Fruit fly (Drosophila melanogaster): ENCODE data around the gene CG14647.

CG14647 gene

DNA sequence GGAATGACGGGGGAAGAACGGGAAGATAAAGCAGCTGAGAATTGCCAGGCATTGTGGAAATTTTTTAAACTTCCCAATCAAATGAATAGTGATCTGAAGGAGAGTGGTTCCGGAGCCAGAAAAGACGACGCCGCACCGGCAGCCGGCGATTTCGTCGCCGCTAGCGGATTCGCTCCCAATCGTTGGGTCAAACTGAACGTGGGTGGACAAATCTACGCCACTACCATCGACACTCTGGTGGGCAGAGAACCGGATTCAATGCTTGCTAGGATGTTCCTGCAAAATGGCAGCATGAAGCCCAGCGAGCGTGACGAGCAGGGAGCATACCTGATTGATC lies at the start of gene CG14647:
CG14647 (plus strand) TSS at position 14 of the 337 bp plus-strand sequence.
- TF ChIP-seq fru (GFP tag; optimal IDR thresholded peaks at IDR 0.05): no peak
- TF ChIP-seq Rel (GFP tag; optimal IDR thresholded peaks at IDR 0.05): no peak
- peak; percentile 96 for TF ChIP-seq Rel (tag; optimal IDR thresholded peaks at IDR 0.05)

DNA sequence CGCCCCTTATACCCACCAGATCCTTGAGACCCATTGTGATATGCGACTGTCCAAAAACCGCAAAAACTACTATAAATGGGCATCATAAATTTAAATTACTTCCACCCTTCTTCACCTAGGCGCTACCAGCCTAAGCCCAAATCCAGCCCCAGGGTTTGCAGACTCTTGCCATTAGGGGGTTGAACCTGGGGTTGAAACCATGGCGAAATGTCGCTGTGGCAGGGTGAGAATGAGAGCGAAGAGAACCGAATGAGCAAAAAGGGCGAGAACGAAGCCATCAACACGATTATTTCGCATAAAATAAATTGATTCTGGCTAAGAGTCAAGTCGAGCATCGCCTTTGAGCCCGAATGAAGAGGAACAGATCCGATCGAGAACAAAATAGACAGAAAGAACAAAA lies 46.7 kb upstream of the CG14647 start:
- TF ChIP-seq jim (GFP tag; optimal IDR thresholded peaks at IDR 0.05): no peak
- TF ChIP-seq brk (GFP tag; optimal IDR thresholded peaks at IDR 0.05): no peak
- no peak for TF ChIP-seq tai (GFP tag; optimal IDR thresholded peaks at IDR 0.05)
- TF ChIP-seq sage (GFP tag; optimal IDR thresholded peaks at IDR 0.05): no peak
- no peak for TF ChIP-seq ey (GFP tag; optimal IDR thresholded peaks at IDR 0.05)
- no peak for TF ChIP-seq br (GFP tag; optimal IDR thresholded peaks at IDR 0.05)
- no peak for TF ChIP-seq sv (GFP tag; optimal IDR thresholded peaks at IDR 0.05)
- no peak for TF ChIP-seq h (GFP tag; optimal IDR thresholded peaks at IDR 0.05)
- no peak for TF ChIP-seq pan (optimal IDR thresholded peaks at IDR 0.05)
- TF ChIP-seq OdsH (GFP tag; optimal IDR thresholded peaks at IDR 0.05): no peak
- TF ChIP-seq Hnf4 (GFP tag; optimal IDR thresholded peaks at IDR 0.05): no peak
- TF ChIP-seq Abd-B (GFP tag; optimal IDR thresholded peaks at IDR 0.05): no peak

DNA sequence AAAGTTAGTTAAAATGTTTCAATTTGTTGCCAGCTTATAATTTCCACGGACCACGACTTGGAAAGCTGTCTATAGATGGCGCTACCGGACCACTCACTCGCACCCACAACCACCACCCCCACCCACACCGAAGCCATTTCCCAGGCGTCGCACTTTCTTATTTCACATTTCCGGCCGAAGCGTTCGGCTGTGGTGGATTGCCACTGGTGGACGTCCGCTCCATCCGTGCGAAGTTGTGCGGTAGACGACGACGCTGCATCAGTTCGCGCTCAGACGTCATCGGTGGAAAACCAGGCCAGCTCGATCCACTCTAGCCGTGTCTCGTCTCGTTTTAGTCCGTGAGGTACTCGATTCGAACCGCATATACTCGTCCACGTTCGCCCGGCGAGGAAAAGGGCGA lies 40.7 kb upstream of the CG14647 start, which contains the start of gene CG1090:
CG1090 (plus strand) TSS at position 259 of the 400 bp plus-strand sequence.
- TF ChIP-seq lola (GFP tag; optimal IDR thresholded peaks at IDR 0.05) (no peak), Dif (GFP tag; optimal IDR thresholded peaks at IDR 0.05; ENCODE audit: partially characterized antibody) (no peak), psq (GFP tag; optimal IDR thresholded peaks at IDR 0.05) (no peak)

DNA sequence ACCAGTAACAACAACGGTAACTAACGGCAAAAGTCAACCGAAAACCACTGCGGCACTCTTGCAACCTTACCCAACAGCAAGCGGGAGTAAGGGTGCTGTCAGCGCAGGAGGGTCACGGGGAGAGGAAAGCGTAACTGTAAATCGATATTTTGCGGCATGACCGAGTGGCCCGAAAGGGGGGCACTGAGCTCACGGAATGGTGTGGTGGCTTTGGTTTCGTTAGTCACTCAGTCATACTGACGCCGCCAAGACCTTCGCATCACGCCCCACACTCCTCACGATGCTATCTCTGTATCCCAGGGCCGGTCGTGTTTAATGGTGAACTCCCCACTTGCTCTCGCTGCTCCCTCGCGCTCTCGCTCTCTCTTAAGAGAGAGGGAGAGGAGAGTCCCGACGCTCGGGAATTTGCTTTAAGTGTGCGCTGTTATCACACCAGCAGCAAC lies 39.6 kb upstream of the CG14647 start:
- TF ChIP-seq Jra (GFP tag; optimal IDR thresholded peaks at IDR 0.05): peak; percentile 7
- peak; percentile 54 to 85 for TF ChIP-seq dl (GFP tag; optimal IDR thresholded peaks at IDR 0.05; ENCODE audit: insufficient read depth in 1 of 2, partially characterized antibody in 2 of 2)
- peak; percentile 92 for TF ChIP-seq Dif (GFP tag; optimal IDR thresholded peaks at IDR 0.05; ENCODE audit: partially characterized antibody)
- TF ChIP-seq Vsx2 (GFP tag; optimal IDR thresholded peaks at IDR 0.05; ENCODE audit: partially characterized antibody): peak; percentile 20
- peak; percentile 38 for TF ChIP-seq Hr83 (GFP tag; optimal IDR thresholded peaks at IDR 0.05; ENCODE audit: poor library complexity, severe bottlenecking)
- TF ChIP-seq N (GFP tag; optimal IDR thresholded peaks at IDR 0.05): no peak
- no peak for TF ChIP-seq Dfd (GFP tag; optimal IDR thresholded peaks at IDR 0.05)
- no peak for TF ChIP-seq Hnf4 (GFP tag; optimal IDR thresholded peaks at IDR 0.05)
- peak; percentile 16 for TF ChIP-seq h (GFP tag; optimal IDR thresholded peaks at IDR 0.05)
- TF ChIP-seq CG9705 (GFP tag; optimal IDR thresholded peaks at IDR 0.05): no peak
- no peak for TF ChIP-seq Sp1 (GFP tag; optimal IDR thresholded peaks at IDR 0.05)
- TF ChIP-seq Hr78 (GFP tag; optimal IDR thresholded peaks at IDR 0.05): no peak
- no peak for TF ChIP-seq ey (GFP tag; optimal IDR thresholded peaks at IDR 0.05)
- TF ChIP-seq Mio (GFP tag; optimal IDR thresholded peaks at IDR 0.05): no peak

DNA sequence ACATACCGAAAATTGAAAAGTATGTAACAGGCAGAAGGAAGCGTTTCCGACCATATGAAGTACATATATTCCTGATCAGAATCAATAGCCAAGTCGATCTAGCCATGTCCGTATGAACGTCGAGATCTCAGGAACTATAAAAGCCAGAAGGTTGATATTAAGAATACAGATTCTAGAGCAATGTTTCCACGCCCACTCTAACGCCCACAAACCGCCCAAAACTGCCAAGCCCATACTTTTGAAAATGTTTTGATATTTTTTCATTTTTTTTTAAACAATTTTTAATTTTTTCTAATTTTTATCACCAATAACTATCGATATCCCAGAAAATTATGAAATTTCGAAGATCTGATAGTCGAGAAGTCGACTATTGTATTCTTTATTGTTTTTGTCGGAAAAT lies 38.3 kb upstream of the CG14647 start:
- TF ChIP-seq GATAd (GFP tag; optimal IDR thresholded peaks at IDR 0.05) (no peak), Rel (GFP tag; optimal IDR thresholded peaks at IDR 0.05) (no peak), Rel (tag; optimal IDR thresholded peaks at IDR 0.05) (no peak), Dfd (GFP tag; optimal IDR thresholded peaks at IDR 0.05) (peak; percentile 90)

DNA sequence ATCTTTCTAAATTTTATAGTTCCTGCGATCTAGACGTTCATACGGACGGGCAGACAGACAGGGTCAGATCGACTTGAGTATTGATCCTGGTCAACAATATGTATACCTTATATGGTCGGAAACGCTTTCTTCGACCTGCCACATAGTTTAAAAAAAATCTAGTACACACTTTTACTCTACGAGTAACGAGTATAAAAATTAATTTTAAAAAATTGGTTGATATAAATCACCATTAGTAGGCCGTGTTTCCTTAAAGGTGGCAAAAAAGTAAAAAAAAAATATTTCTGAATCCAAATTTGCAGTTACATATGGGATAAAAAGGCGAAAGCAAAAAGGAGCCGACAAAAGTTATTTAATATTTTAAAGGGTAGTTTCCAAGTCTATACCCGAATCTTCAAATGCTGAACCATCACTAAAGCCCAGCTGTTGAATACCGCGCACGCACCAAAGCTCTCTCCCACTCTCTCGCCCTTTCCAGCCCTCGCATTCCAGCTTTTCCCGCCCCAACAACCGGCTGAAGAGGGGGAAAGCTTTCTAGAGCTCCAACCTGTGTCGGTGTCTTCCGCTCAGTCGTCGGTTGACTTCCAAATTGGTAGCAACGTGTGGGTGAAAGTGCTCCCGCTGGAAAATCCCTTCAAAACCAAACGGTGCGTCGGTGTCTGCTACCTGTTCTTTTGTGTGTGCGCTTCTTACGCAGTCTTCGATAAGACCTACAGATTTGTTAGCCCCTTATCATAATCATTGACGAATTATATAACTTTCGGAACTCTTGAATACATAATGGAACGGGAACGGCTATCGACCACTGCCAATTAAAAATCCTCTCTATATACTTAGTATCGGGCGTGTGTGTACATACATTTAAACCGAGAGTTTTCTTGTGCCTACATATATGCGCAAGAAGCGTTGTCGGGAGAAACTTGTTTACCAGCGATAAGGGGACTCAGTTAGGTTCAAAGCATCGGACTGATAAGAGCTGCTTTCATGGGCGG lies 21.7 kb upstream of the CG14647 start, which contains the start of gene Sfxn1-3:
Sfxn1-3 (plus strand) TSS at position 238 of the 992 bp plus-strand sequence.
- TF ChIP-seq psq (GFP tag; optimal IDR thresholded peaks at IDR 0.05) (peak; percentile 21), h (GFP tag; optimal IDR thresholded peaks at IDR 0.05) (peak; percentile 74), Hr78 (GFP tag; optimal IDR thresholded peaks at IDR 0.05) (no peak), sv (GFP tag; optimal IDR thresholded peaks at IDR 0.05) (peak; percentile 31), CrebA (GFP tag; optimal IDR thresholded peaks at IDR 0.05; ENCODE audit: borderline replicate concordance) (no peak), N (GFP tag; optimal IDR thresholded peaks at IDR 0.05) (no peak), GATAd (GFP tag; optimal IDR thresholded peaks at IDR 0.05) (peak; percentile 52), Rel (GFP tag; optimal IDR thresholded peaks at IDR 0.05) (no peak), Rel (tag; optimal IDR thresholded peaks at IDR 0.05) (peak; percentile 83), Sp1 (GFP tag; optimal IDR thresholded peaks at IDR 0.05) (peak; percentile 77), Hr83 (GFP tag; optimal IDR thresholded peaks at IDR 0.05; ENCODE audit: poor library complexity, severe bottlenecking) (peak; percentile 90), pan (optimal IDR thresholded peaks at IDR 0.05) (no peak), Vsx2 (GFP tag; optimal IDR thresholded peaks at IDR 0.05; ENCODE audit: partially characterized antibody) (no peak), br (GFP tag; optimal IDR thresholded peaks at IDR 0.05) (peak; percentile 64), Dif (GFP tag; optimal IDR thresholded peaks at IDR 0.05; ENCODE audit: partially characterized antibody) (peak; percentile 89), Jra (GFP tag; optimal IDR thresholded peaks at IDR 0.05) (peak; percentile 75), woc (GFP tag; optimal IDR thresholded peaks at IDR 0.05) (peak; percentile 84), Mio (GFP tag; optimal IDR thresholded peaks at IDR 0.05) (no peak), jim (GFP tag; optimal IDR thresholded peaks at IDR 0.05) (peak; percentile 28), foxo (GFP tag; optimal IDR thresholded peaks at IDR 0.05) (peak in 1 of 2 experiments; percentile 45), HLH106 (tag; optimal IDR thresholded peaks at IDR 0.05) (peak; percentile 8), fru (GFP tag; optimal IDR thresholded peaks at IDR 0.05) (no peak), rgr (GFP tag; optimal IDR thresholded peaks at IDR 0.05) (peak; percentile 56), CG9705 (GFP tag; optimal IDR thresholded peaks at IDR 0.05) (peak; percentile 11), dl (GFP tag; optimal IDR thresholded peaks at IDR 0.05; ENCODE audit: insufficient read depth in 1 of 2, partially characterized antibody in 2 of 2) (peak; percentile 53 to 55), OdsH (GFP tag; optimal IDR thresholded peaks at IDR 0.05) (peak; percentile 61)

All from whole organism, wandering third instar larva.